Worm (Caenorhabditis elegans): ENCODE measurements around the gene fbxb-45.
"Not testable (repeated sequence)": the region's sequence is repeated elsewhere in the genome, so short reads cannot be mapped to it uniquely, and the experiment has no call there.

The fbxb-45 gene

DNA sequence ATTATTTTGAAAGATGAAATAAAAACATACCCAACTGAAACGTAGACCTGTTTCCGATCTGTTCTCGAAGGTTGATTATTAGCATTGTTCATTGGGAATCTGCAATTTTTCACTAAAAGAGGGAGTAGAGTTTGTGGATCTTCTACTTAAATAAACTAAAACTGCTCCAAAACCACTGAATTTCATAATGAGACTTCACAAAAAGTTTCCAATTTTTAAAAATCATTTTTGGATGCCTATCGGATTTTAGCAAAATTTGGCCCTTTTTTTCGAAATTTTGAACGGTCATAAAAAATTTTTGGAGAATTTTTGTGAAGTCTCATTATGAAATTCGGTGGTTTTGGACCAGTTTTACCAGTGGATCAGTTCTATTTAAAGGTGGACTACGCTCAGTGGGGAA lies 23.1 kb upstream of the fbxb-45 start, which contains the start of gene K02E7.10:
Gene K02E7.10 (minus strand): TSS at position 101 of the 400 bp plus-strand sequence.
- TF ChIP-seq aly-2 (tag; optimal IDR thresholded peaks at IDR 0.05) (no peak), pag-3 (tag; optimal IDR thresholded peaks at IDR 0.05; ENCODE audit: borderline replicate concordance, insufficient read depth) (no peak), elt-3 (tag; optimal IDR thresholded peaks at IDR 0.05) (no peak), aha-1 (tag; optimal IDR thresholded peaks at IDR 0.05) (no peak), hlh-4 (tag; optimal IDR thresholded peaks at IDR 0.05) (no peak), isw-1 (GFP tag; IDR thresholded peaks at IDR 0.05) (no peak), mdl-1 (tag; optimal IDR thresholded peaks at IDR 0.05) (no peak), ztf-4 (tag; optimal IDR thresholded peaks at IDR 0.05) (no peak), lin-15B (tag; optimal IDR thresholded peaks at IDR 0.05) (no peak), ets-5 (GFP tag; IDR thresholded peaks at IDR 0.05) (no peak), nhr-20 (tag; optimal IDR thresholded peaks at IDR 0.05) (no peak), ztf-11 (tag; optimal IDR thresholded peaks at IDR 0.05) (no peak), elt-2 (tag; optimal IDR thresholded peaks at IDR 0.05) (no peak), sox-4 (tag; optimal IDR thresholded peaks at IDR 0.05) (no peak), nhr-90 (tag; optimal IDR thresholded peaks at IDR 0.05; ENCODE audit: poor library complexity) (no peak)

DNA sequence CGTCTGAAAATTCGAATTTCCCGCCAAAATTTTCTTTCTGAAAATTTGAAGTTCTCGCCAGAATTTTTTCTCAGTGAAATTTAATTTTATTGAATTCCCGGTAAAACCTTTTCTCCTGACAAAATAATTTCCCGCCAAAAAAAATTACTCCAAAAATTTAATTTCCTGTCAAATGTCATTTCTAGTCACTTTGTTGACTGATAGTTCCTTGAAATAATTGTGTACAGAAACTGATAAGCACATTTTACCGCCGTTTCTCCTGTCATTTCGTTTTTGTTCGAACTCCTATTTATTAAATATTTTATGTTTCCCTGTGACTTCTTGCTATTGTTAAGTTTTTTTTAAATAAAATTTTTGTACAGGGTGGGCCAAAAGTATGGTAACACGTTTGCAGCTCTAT lies 20.1 kb upstream of the fbxb-45 start:
- no peak for TF ChIP-seq pax-3 (tag; optimal IDR thresholded peaks at IDR 0.05)
- no peak for TF ChIP-seq fkh-4 (tag; optimal IDR thresholded peaks at IDR 0.05; ENCODE audit: borderline replicate concordance)
- no peak for TF ChIP-seq egl-27 (tag; optimal IDR thresholded peaks at IDR 0.05)
- TF ChIP-seq nhr-11 (tag; optimal IDR thresholded peaks at IDR 0.05), result no peak
- TF ChIP-seq egl-13 (tag; optimal IDR thresholded peaks at IDR 0.05), result no peak

DNA sequence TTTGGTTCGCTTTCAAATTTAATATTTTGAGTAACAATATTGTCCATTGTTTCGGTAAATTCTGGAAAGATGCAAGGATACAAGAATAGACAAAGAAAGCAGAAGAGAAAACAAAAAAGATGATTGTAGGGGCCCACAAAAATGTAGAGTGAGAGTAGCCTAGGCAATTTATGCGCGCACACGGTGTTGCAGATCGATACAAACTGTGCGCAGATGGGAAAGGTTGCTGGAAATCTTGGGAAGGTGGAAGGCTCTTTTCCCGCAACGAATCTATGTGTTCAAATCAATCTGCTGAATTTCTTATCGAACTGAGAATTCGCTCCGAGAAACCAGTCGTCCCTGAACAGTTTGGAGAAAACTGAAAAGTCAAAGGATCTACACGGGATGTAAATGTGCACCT lies 16.9 kb upstream of the fbxb-45 start, which contains the start of gene btb-10:
Gene btb-10 (minus strand): TSS at position 101 of the 400 bp plus-strand sequence.
- TF ChIP-seq nhr-84 (tag; optimal IDR thresholded peaks at IDR 0.05); nhr-19 (GFP tag; conservative IDR thresholded peaks at IDR 0.05); isw-1 (GFP tag; IDR thresholded peaks at IDR 0.05): not testable (repeated sequence)

DNA sequence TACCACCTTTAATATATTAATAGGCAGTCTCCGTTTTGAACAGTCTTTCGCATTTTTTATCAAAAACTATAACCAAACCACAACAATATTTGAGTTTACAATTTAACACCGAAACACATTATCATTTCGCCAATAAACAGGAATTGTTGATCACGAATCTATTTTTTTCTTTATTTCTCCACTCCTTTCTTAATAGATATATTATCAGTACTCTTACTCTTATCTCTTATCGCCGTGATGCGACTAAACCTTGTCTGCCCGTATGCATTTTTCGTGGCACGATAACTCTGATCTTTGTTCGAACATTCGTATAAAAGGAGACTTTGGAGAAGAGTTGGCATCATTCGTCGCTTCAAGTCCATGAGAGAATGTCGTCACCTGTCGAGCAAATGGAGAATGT lies 13.0 kb upstream of the fbxb-45 start:
- no peak for TF ChIP-seq aha-1 (tag; optimal IDR thresholded peaks at IDR 0.05)
- no peak for TF ChIP-seq snu-23 (GFP tag; optimal IDR thresholded peaks at IDR 0.05)
- no peak for TF ChIP-seq F16B12.6 (tag; optimal IDR thresholded peaks at IDR 0.05)
- no peak for TF ChIP-seq ceh-63 (GFP tag; optimal IDR thresholded peaks at IDR 0.05)
- peak in 5 of 6 experiments; percentile 9 to 71 (median 41) for TF ChIP-seq elt-3 (tag; optimal IDR thresholded peaks at IDR 0.05)
- no peak for TF ChIP-seq lir-3 (tag; optimal IDR thresholded peaks at IDR 0.05; ENCODE audit: poor library complexity)
- TF ChIP-seq mef-2 (tag; optimal IDR thresholded peaks at IDR 0.05), result no peak
- no peak for TF ChIP-seq hlh-4 (tag; optimal IDR thresholded peaks at IDR 0.05)
- TF ChIP-seq nhr-47 (tag; optimal IDR thresholded peaks at IDR 0.05), result no peak
- TF ChIP-seq egl-13 (tag; optimal IDR thresholded peaks at IDR 0.05), result no peak
- TF ChIP-seq lsy-2 (tag; optimal IDR thresholded peaks at IDR 0.05), result no peak
- peak; percentile 51 for TF ChIP-seq nhr-71 (tag; optimal IDR thresholded peaks at IDR 0.05)
- TF ChIP-seq skn-1 (tag; optimal IDR thresholded peaks at IDR 0.05), result no peak
- no peak for TF ChIP-seq lin-13 (GFP tag; optimal IDR thresholded peaks at IDR 0.05)
- no peak for TF ChIP-seq tbx-2 (tag; optimal IDR thresholded peaks at IDR 0.05)
- TF ChIP-seq nhr-20 (tag; optimal IDR thresholded peaks at IDR 0.05), result peak; percentile 45
- TF ChIP-seq ceh-82 (tag; optimal IDR thresholded peaks at IDR 0.05), result no peak
- TF ChIP-seq aly-2 (tag; optimal IDR thresholded peaks at IDR 0.05), result no peak
- no peak for TF ChIP-seq Y116A8C.19 (tag; optimal IDR thresholded peaks at IDR 0.05; ENCODE audit: borderline replicate concordance)
- no peak for TF ChIP-seq isw-1 (GFP tag; IDR thresholded peaks at IDR 0.05)
- no peak for TF ChIP-seq fkh-10 (GFP tag; optimal IDR thresholded peaks at IDR 0.05)
- TF ChIP-seq nhr-76 (tag; optimal IDR thresholded peaks at IDR 0.05), result no peak
- TF ChIP-seq lin-14 (GFP tag; optimal IDR thresholded peaks at IDR 0.05), result peak; percentile 46
- no peak for TF ChIP-seq ets-5 (GFP tag; IDR thresholded peaks at IDR 0.05)
- peak; percentile 99 for TF ChIP-seq elt-2 (tag; optimal IDR thresholded peaks at IDR 0.05)
- TF ChIP-seq grh-1 (GFP tag; IDR thresholded peaks at IDR 0.05), result no peak
- no peak for TF ChIP-seq ztf-4 (tag; optimal IDR thresholded peaks at IDR 0.05)
- no peak for TF ChIP-seq ceh-90 (tag; optimal IDR thresholded peaks at IDR 0.05)
- TF ChIP-seq vab-15 (tag; optimal IDR thresholded peaks at IDR 0.05), result no peak
- no peak for TF ChIP-seq pag-3 (tag; optimal IDR thresholded peaks at IDR 0.05; ENCODE audit: borderline replicate concordance, insufficient read depth)
- TF ChIP-seq sptf-1 (tag; optimal IDR thresholded peaks at IDR 0.05), result no peak
- no peak for TF ChIP-seq fkh-4 (tag; optimal IDR thresholded peaks at IDR 0.05; ENCODE audit: borderline replicate concordance)
- TF ChIP-seq irx-1 (tag; optimal IDR thresholded peaks at IDR 0.05), result no peak
- no peak for TF ChIP-seq zip-4 (GFP tag; optimal IDR thresholded peaks at IDR 0.05)
- no peak for TF ChIP-seq ztf-11 (tag; optimal IDR thresholded peaks at IDR 0.05)

Data from whole organism, L1 larva.